Worm (Caenorhabditis elegans) whole organism, late embryonic: ENCODE measurements around the gene Y56A3A.28.
A peak's percentile ranks its signal among the peaks of the same experiment; 100 is the strongest.

Experiments used
- C08G9.2 ChIP-seq: sonication (generic microtip); optimal IDR thresholded peaks from 2 replicates; lab custom pipeline; 2016; ENCODE audit warnings: mild to moderate bottlenecking, missing genetic modification characterization, moderate library complexity, missing compliant biosample characterization
- C38D4.7 ChIP-seq: fragments of 200-800 bp; sonication (Bioruptor generic); optimal IDR thresholded peaks from 2 replicates; lab custom pipeline; 2018; ENCODE audit warnings: mild to moderate bottlenecking, missing genetic modification characterization, moderate library complexity, missing compliant biosample characterization
- K02D7.2 ChIP-seq: sonication (generic microtip); optimal IDR thresholded peaks from 2 replicates; lab custom pipeline; 2017; ENCODE audit warnings: mild to moderate bottlenecking, missing genetic modification characterization, missing compliant biosample characterization
- T23F11.4 ChIP-seq: fragments of 200-800 bp; sonication (Bioruptor generic); optimal IDR thresholded peaks from 2 replicates; lab custom pipeline; 2018; ENCODE audit warnings: mild to moderate bottlenecking, missing genetic modification characterization, missing compliant biosample characterization
- ahr-1 ChIP-seq: sonication (generic microtip); optimal IDR thresholded peaks from 2 replicates; lab custom pipeline; 2016; ENCODE audit warnings: missing genetic modification characterization, missing compliant biosample characterization
- ama-1 ChIP-seq: fragments of 150-350 bp; optimal IDR thresholded peaks from 2 replicates; lab custom pipeline; 2014
- ceh-14 ChIP-seq: sonication (generic microtip); optimal IDR thresholded peaks from 2 replicates; lab custom pipeline; 2016; ENCODE audit warnings: missing genotype, missing genetic modification characterization, missing compliant biosample characterization
- ceh-18 ChIP-seq: sonication (generic microtip); optimal IDR thresholded peaks from 2 replicates; lab custom pipeline; 2016; ENCODE audit warnings: missing genetic modification characterization, missing compliant biosample characterization
- ceh-30 ChIP-seq: fragments of 150-350 bp; optimal IDR thresholded peaks from 2 replicates; lab custom pipeline; 2014; ENCODE audit warnings: missing biosample characterization, missing genetic modification characterization
- ceh-34 ChIP-seq: sonication (generic microtip); optimal IDR thresholded peaks from 2 replicates; lab custom pipeline; 2016; ENCODE audit warnings: mild to moderate bottlenecking, missing genetic modification characterization, missing compliant biosample characterization
- ceh-45 ChIP-seq: fragments of 200-800 bp; sonication (Bioruptor generic); IDR thresholded peaks from 2 replicates; pipeline ENCODE4 v1.3.6; 2022; ENCODE audit warnings: missing genetic modification reagents, missing genetic modification characterization, missing compliant biosample characterization
- ceh-48 ChIP-seq: sonication (generic microtip); optimal IDR thresholded peaks from 2 replicates; lab custom pipeline; 2016; ENCODE audit warnings: missing genetic modification characterization, inconsistent platforms, missing compliant biosample characterization
- ceh-6 ChIP-seq: fragments of 200-800 bp; sonication (Bioruptor generic); optimal IDR thresholded peaks from 2 replicates; lab custom pipeline; 2018; ENCODE audit warnings: mild to moderate bottlenecking, missing genetic modification characterization, missing compliant biosample characterization
- che-1 ChIP-seq: sonication (generic microtip); optimal IDR thresholded peaks from 2 replicates; lab custom pipeline; 2016; ENCODE audit warnings: mild to moderate bottlenecking, missing genetic modification characterization, missing compliant biosample characterization
- elt-2 ChIP-seq: sonication (generic microtip); optimal IDR thresholded peaks from 2 replicates; lab custom pipeline; 2016; ENCODE audit warnings: missing genetic modification reagents, missing genetic modification characterization, missing compliant biosample characterization
- elt-4 ChIP-seq: sonication (generic microtip); optimal IDR thresholded peaks from 2 replicates; lab custom pipeline; 2016; ENCODE audit warnings: missing genetic modification characterization, missing compliant biosample characterization
- ets-4 ChIP-seq: sonication (generic microtip); optimal IDR thresholded peaks from 2 replicates; lab custom pipeline; 2016; ENCODE audit warnings: missing genetic modification characterization, missing compliant biosample characterization
- fkh-6 ChIP-seq: sonication (generic microtip); optimal IDR thresholded peaks from 2 replicates; lab custom pipeline; 2016; ENCODE audit warnings: missing genetic modification characterization, missing compliant biosample characterization
- hlh-13 ChIP-seq: fragments of 200-800 bp; sonication (Bioruptor generic); optimal IDR thresholded peaks from 2 replicates; lab custom pipeline; 2018; ENCODE audit warnings: mild to moderate bottlenecking, missing genetic modification characterization, missing compliant biosample characterization
- hlh-30 ChIP-seq: sonication (generic microtip); optimal IDR thresholded peaks from 2 replicates; lab custom pipeline; 2017; ENCODE audit warnings: antibody characterized with exemption, missing genetic modification characterization, missing compliant biosample characterization; ENCODE audit not compliant: insufficient read depth
- hlh-8 ChIP-seq: sonication (generic microtip); optimal IDR thresholded peaks from 2 replicates; lab custom pipeline; 2016; ENCODE audit warnings: missing genotype, missing genetic modification characterization, missing compliant biosample characterization
- lim-6 ChIP-seq: sonication (generic microtip); optimal IDR thresholded peaks from 2 replicates; lab custom pipeline; 2016; ENCODE audit warnings: missing genetic modification characterization, missing compliant biosample characterization
- nfya-1 ChIP-seq: sonication (generic microtip); optimal IDR thresholded peaks from 2 replicates; lab custom pipeline; 2017; ENCODE audit warnings: missing genetic modification characterization, mild to moderate bottlenecking, missing compliant biosample characterization, antibody characterized with exemption, moderate library complexity
- npax-4 ChIP-seq: sonication (generic microtip); optimal IDR thresholded peaks from 2 replicates; lab custom pipeline; 2016; ENCODE audit warnings: missing genetic modification characterization, missing compliant biosample characterization
- pat-9 ChIP-seq: fragments of 200-800 bp; sonication (Bioruptor generic); optimal IDR thresholded peaks from 2 replicates; lab custom pipeline; 2018; ENCODE audit warnings: mild to moderate bottlenecking, missing genetic modification characterization, moderate library complexity, missing compliant biosample characterization
- pax-1 ChIP-seq: fragments of 150-350 bp; optimal IDR thresholded peaks from 2 replicates; lab custom pipeline; 2014; ENCODE audit warnings: missing biosample characterization, missing genetic modification characterization
- ref-2 ChIP-seq: sonication (generic microtip); optimal IDR thresholded peaks from 2 replicates; lab custom pipeline; 2016; ENCODE audit warnings: missing genetic modification characterization, missing compliant biosample characterization
- rnt-1 ChIP-seq: sonication (generic microtip); optimal IDR thresholded peaks from 2 replicates; lab custom pipeline; 2016; ENCODE audit warnings: missing genetic modification characterization, missing compliant biosample characterization
- sox-2 ChIP-seq: fragments of 200-800 bp; sonication (Bioruptor generic); IDR thresholded peaks from 2 replicates; pipeline ENCODE4 v1.3.6; 2022; ENCODE audit warnings: missing genetic modification reagents, missing genetic modification characterization, missing compliant biosample characterization
- syd-9 ChIP-seq: sonication (generic microtip); optimal IDR thresholded peaks from 2 replicates; lab custom pipeline; 2016; ENCODE audit warnings: mild to moderate bottlenecking, missing genetic modification characterization, moderate library complexity, missing compliant biosample characterization
- tbx-7 ChIP-seq: sonication (generic microtip); optimal IDR thresholded peaks from 2 replicates; lab custom pipeline; 2016; ENCODE audit warnings: missing genotype, missing genetic modification characterization, missing compliant biosample characterization
- ztf-16 ChIP-seq: sonication (generic microtip); optimal IDR thresholded peaks from 2 replicates; lab custom pipeline; 2017; ENCODE audit warnings: missing genetic modification characterization, missing compliant biosample characterization

Y56A3A.28 gene

ce11 chrIII:12013054-12013453 lies 41.9 kb upstream of the Y56A3A.28 start:
- TF ChIP-seq rnt-1 (tag; lab: Kevin White, UChicago) (no peak), K02D7.2 (no peak), ceh-18 (tag; lab: Kevin White, UChicago) (no peak)

- no peak for TF ChIP-seq ztf-16 (tag; lab: Kevin White, UChicago)
- no peak for TF ChIP-seq sox-2 (GFP tag; lab: Robert Waterston, UW)
Observed at ce11 chrIII:12009764-12010163, 38.6 kb upstream of the Y56A3A.28 start.

ce11 chrIII:12009321-12009720 lies 38.1 kb upstream of the Y56A3A.28 start:
- TF ChIP-seq ama-1 (lab: Kevin White, UChicago) (no peak), che-1 (tag; lab: Kevin White, UChicago) (no peak), ceh-48 (tag; lab: Kevin White, UChicago) (no peak), tbx-7 (tag; lab: Kevin White, UChicago) (no peak), ahr-1 (tag; lab: Kevin White, UChicago) (no peak), fkh-6 (tag; lab: Kevin White, UChicago) (no peak), ceh-14 (tag; lab: Kevin White, UChicago) (no peak), ceh-34 (no peak), hlh-13 (no peak)

DNA sequence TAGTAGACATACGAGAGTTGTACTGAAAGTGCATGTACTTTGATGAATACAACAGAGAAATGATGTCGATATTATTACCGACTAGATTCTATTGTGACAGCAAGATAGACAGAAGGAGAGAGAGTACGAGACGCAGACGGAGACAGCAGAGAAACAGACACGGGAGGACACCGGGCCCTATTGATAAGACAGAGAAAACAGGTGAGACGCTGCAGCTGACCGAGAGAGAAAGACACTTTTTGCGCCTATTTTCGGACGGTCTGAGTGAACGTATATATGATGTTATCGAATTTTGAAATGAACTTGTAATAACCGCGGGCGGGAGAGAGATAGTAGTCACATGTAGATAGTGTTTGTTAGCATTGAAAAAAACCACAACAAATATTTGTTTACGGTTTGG lies 32.1 kb upstream of the Y56A3A.28 start:
- TF ChIP-seq ceh-48 (tag; lab: Kevin White, UChicago) (no peak), elt-2 (tag; lab: Kevin White, UChicago) (peak; percentile 62), K02D7.2 (no peak), nfya-1 (tag; lab: Kevin White, UChicago) (peak; percentile 41), T23F11.4 (GFP tag; lab: Kevin White, UChicago) (no peak), hlh-30 (peak; percentile 12)

DNA sequence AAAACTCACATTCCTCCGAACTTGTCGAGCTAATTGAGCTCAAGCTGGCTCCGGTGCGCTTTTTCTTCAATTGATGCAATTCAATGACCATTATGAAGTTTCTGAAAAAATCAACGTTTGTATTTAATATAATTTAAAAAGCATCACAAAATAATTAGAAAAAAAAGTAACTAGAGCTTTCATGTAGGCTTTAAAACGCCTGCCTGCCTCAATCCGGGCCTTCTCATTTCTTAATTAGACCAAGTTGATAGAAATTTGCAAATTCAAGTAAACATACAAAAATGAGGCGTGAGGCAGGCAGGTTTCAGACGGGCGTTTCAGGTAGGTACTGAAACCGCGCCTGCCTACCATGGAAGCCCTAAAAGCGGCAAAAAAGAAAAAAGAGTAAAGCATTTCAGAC lies 31.7 kb upstream of the Y56A3A.28 start, which contains the start of gene Y56A3A.33:
Y56A3A.33 (minus strand) TSS at position 101 of the 400 bp plus-strand sequence.
- no peak for TF ChIP-seq ceh-6 (GFP tag; lab: Kevin White, UChicago)
- no peak for TF ChIP-seq hlh-8
- TF ChIP-seq tbx-7 (tag; lab: Kevin White, UChicago): no peak
- TF ChIP-seq C38D4.7 (GFP tag; lab: Kevin White, UChicago): no peak
- no peak for TF ChIP-seq npax-4 (tag; lab: Kevin White, UChicago)
- no peak for TF ChIP-seq ceh-14 (tag; lab: Kevin White, UChicago)
- TF ChIP-seq ets-4 (tag; lab: Kevin White, UChicago): no peak
- no peak for TF ChIP-seq lim-6
- no peak for TF ChIP-seq pax-1 (tag; lab: Kevin White, UChicago)
- TF ChIP-seq elt-4 (tag; lab: Kevin White, UChicago): no peak
- TF ChIP-seq ceh-18 (tag; lab: Kevin White, UChicago): no peak
- TF ChIP-seq ceh-30 (tag; lab: Kevin White, UChicago): no peak
- no peak for TF ChIP-seq ahr-1 (tag; lab: Kevin White, UChicago)
- no peak for TF ChIP-seq syd-9 (tag; lab: Kevin White, UChicago)
- TF ChIP-seq, all 69 proteins: peak for 0

ce11 chrIII:11999543-11999942 lies 28.4 kb upstream of the Y56A3A.28 start:
- TF ChIP-seq ceh-14 (tag; lab: Kevin White, UChicago): no peak
- TF ChIP-seq ref-2: no peak
- TF ChIP-seq pat-9 (tag; lab: Kevin White, UChicago): no peak
- TF ChIP-seq ceh-45: no peak
- TF ChIP-seq C08G9.2 (tag; lab: Kevin White, UChicago): no peak
